Fruit fly (Drosophila melanogaster) whole organism, wandering third instar larva: ENCODE measurements around the gene PIG-K.

ENCODE experiments used
- Abd-B ChIP-seq: fragments of >200 bp; optimal IDR thresholded peaks from 2 replicates; lab custom pipeline; 2017; ENCODE audit warnings: missing biosample characterization, missing genetic modification characterization
- CG32264 ChIP-seq: fragments of 200-800 bp; sonication (Bioruptor generic); optimal IDR thresholded peaks from 2 replicates; lab custom pipeline; 2016; ENCODE audit warnings: missing biosample characterization, missing genetic modification characterization
- CrebA ChIP-seq: fragments of 200-800 bp; sonication (Bioruptor generic); optimal IDR thresholded peaks from 2 replicates; lab custom pipeline; 2016; ENCODE audit warnings: missing biosample characterization, mild to moderate bottlenecking, missing genetic modification characterization, borderline replicate concordance
- Dfd ChIP-seq: fragments of >200 bp; optimal IDR thresholded peaks from 2 replicates; lab custom pipeline; 2017; ENCODE audit warnings: missing biosample characterization, missing genetic modification characterization
- Dif ChIP-seq: fragments of 200-275, 200-300 bp; sonication (Bioruptor generic); optimal IDR thresholded peaks from 2 replicates; lab custom pipeline; 2018; ENCODE audit warnings: missing biosample characterization, missing genetic modification characterization; ENCODE audit not compliant: partially characterized antibody
- GATAd ChIP-seq: sonication (Bioruptor generic); optimal IDR thresholded peaks from 2 replicates; lab custom pipeline; 2016; ENCODE audit warnings: missing biosample characterization, missing genetic modification characterization
- HLH106 ChIP-seq: fragments of 200-800 bp; optimal IDR thresholded peaks from 3 replicates; lab custom pipeline; 2019; ENCODE audit warnings: missing biosample characterization, mild to moderate bottlenecking, missing genetic modification characterization, moderate library complexity
- Hr83 ChIP-seq: fragments of 200-300 bp; sonication (Bioruptor generic); optimal IDR thresholded peaks from 2 replicates; lab custom pipeline; 2016; ENCODE audit warnings: missing biosample characterization, mild to moderate bottlenecking, missing genetic modification characterization, moderate library complexity; ENCODE audit not compliant: poor library complexity, severe bottlenecking
- Jra ChIP-seq: sonication (Bioruptor generic); optimal IDR thresholded peaks from 2 replicates; lab custom pipeline; 2016; ENCODE audit warnings: missing biosample characterization, missing genetic modification characterization
- Mio ChIP-seq: sonication (Bioruptor generic); optimal IDR thresholded peaks from 2 replicates; lab custom pipeline; 2016; ENCODE audit warnings: missing biosample characterization, missing genetic modification characterization
- Myc ChIP-seq: fragments of >200 bp; optimal IDR thresholded peaks from 2 replicates; lab custom pipeline; 2017
- N ChIP-seq: fragments of >200 bp; optimal IDR thresholded peaks from 2 replicates; lab custom pipeline; 2018; ENCODE audit warnings: missing biosample characterization, missing external identifiers, missing genetic modification characterization
- OdsH ChIP-seq: fragments of 200-800 bp; sonication (Bioruptor generic); optimal IDR thresholded peaks from 2 replicates; lab custom pipeline; 2016; ENCODE audit warnings: missing biosample characterization, mild to moderate bottlenecking, missing genetic modification characterization
- Rel ChIP-seq, 2 experiments: fragments of 200-800 bp; sonication (Bioruptor generic) in 1 of 2; optimal IDR thresholded peaks; 2 replicates in 1 of 2; 3 replicates in 1 of 2; lab custom pipeline; 2016 to 2019; ENCODE audit warnings: mild to moderate bottlenecking in 2 of 2, missing biosample characterization in 2 of 2, missing genetic modification characterization in 2 of 2, moderate library complexity in 1 of 2
- Vsx2 ChIP-seq: fragments of 200-300, 225-300 bp; sonication (Bioruptor generic); optimal IDR thresholded peaks from 2 replicates; lab custom pipeline; 2018; ENCODE audit warnings: missing biosample characterization, missing genetic modification characterization; ENCODE audit not compliant: partially characterized antibody
- br ChIP-seq: fragments of 200-800 bp; sonication (Bioruptor generic); optimal IDR thresholded peaks from 2 replicates; lab custom pipeline; 2016; ENCODE audit warnings: missing biosample characterization, missing genetic modification characterization
- brk ChIP-seq: fragments of 200-800 bp; sonication (Bioruptor generic); optimal IDR thresholded peaks from 2 replicates; lab custom pipeline; 2016; ENCODE audit warnings: missing biosample characterization, mild to moderate bottlenecking, missing genetic modification characterization
- dmrt93B ChIP-seq: fragments of 200-800 bp; sonication (Bioruptor generic); optimal IDR thresholded peaks from 2 replicates; lab custom pipeline; 2018; ENCODE audit warnings: missing biosample characterization, mild to moderate bottlenecking, missing genetic modification characterization
- ey ChIP-seq: fragments of 200-800 bp; sonication (Bioruptor generic); optimal IDR thresholded peaks from 2 replicates; lab custom pipeline; 2016; ENCODE audit warnings: missing biosample characterization, missing genetic modification characterization
- foxo ChIP-seq, 2 experiments: fragments of 200-800 bp; sonication (Bioruptor generic); optimal IDR thresholded peaks; 2 replicates in 1 of 2; 3 replicates in 1 of 2; lab custom pipeline; 2016 to 2017; ENCODE audit warnings: missing biosample characterization in 2 of 2, missing genetic modification characterization in 2 of 2
- fru ChIP-seq: fragments of 200-800 bp; sonication (Bioruptor generic); optimal IDR thresholded peaks from 3 replicates; lab custom pipeline; 2016; ENCODE audit warnings: missing biosample characterization, mild to moderate bottlenecking, missing genetic modification characterization
- h ChIP-seq: fragments of 200-800 bp; sonication (Bioruptor generic); optimal IDR thresholded peaks from 3 replicates; lab custom pipeline; 2016; ENCODE audit warnings: missing biosample characterization, mild to moderate bottlenecking, missing genetic modification characterization
- jim ChIP-seq: fragments of 175-275, 200-325 bp; sonication (Bioruptor generic); optimal IDR thresholded peaks from 2 replicates; lab custom pipeline; 2016; ENCODE audit warnings: missing biosample characterization, mild to moderate bottlenecking, missing genetic modification characterization
- pan ChIP-seq: fragments of >200 bp; optimal IDR thresholded peaks from 2 replicates; lab custom pipeline; 2017
- psq ChIP-seq: fragments of 200-800 bp; sonication (Bioruptor generic); optimal IDR thresholded peaks from 3 replicates; lab custom pipeline; 2017; ENCODE audit warnings: missing biosample characterization, mild to moderate bottlenecking, missing genetic modification characterization, moderate library complexity
- sv ChIP-seq: fragments of 200-800 bp; sonication (Bioruptor generic); optimal IDR thresholded peaks from 3 replicates; lab custom pipeline; 2016; ENCODE audit warnings: missing biosample characterization, missing genetic modification characterization
- usp ChIP-seq: fragments of >200 bp; optimal IDR thresholded peaks from 2 replicates; lab custom pipeline; 2017; ENCODE audit warnings: missing biosample characterization, missing genetic modification characterization
- woc ChIP-seq: sonication (Bioruptor generic); optimal IDR thresholded peaks from 2 replicates; lab custom pipeline; 2016; ENCODE audit warnings: missing biosample characterization, mild to moderate bottlenecking, missing genetic modification characterization

The PIG-K gene

dm6 chrX:2036800-2037488, 27.8 kb upstream of the PIG-K start:
- TF ChIP-seq HLH106 (peak; percentile 5), woc (peak; percentile 50), jim (GFP tag; lab: Kevin White, UChicago) (no peak), usp (GFP tag; lab: Kevin White, UChicago) (no peak), Rel (GFP tag; optimal IDR thresholded peaks at IDR 0.05; lab: Kevin White, UChicago) (no peak), Rel (tag; optimal IDR thresholded peaks at IDR 0.05; lab: Kevin White, UChicago) (no peak), foxo (GFP tag; optimal IDR thresholded peaks at IDR 0.05; lab: Kevin White, UChicago) (peak in 1 of 2 experiments; percentile 14), h (GFP tag; lab: Kevin White, UChicago) (no peak), psq (GFP tag; lab: Kevin White, UChicago) (peak; percentile 11), fru (GFP tag; lab: Kevin White, UChicago) (peak; percentile 40), br (GFP tag; lab: Kevin White, UChicago) (peak; percentile 10)

- no peak for TF ChIP-seq Rel (GFP tag; optimal IDR thresholded peaks at IDR 0.05; lab: Kevin White, UChicago)
- TF ChIP-seq Rel (tag; optimal IDR thresholded peaks at IDR 0.05; lab: Kevin White, UChicago) = no peak
- TF ChIP-seq sv (GFP tag; lab: Kevin White, UChicago) = no peak
- TF ChIP-seq Vsx2 = no peak
- no peak for TF ChIP-seq dmrt93B (GFP tag; lab: Kevin White, UChicago)
- no peak for TF ChIP-seq h (GFP tag; lab: Kevin White, UChicago)
- TF ChIP-seq Dif (GFP tag; lab: Kevin White, UChicago) = no peak
- no peak for TF ChIP-seq Myc (lab: Kevin White, UChicago)
- TF ChIP-seq fru (GFP tag; lab: Kevin White, UChicago) = no peak
These were observed 27.2 kb upstream of the PIG-K start for dm6 chrX:2036383-2036782.

- TF ChIP-seq usp (GFP tag; lab: Kevin White, UChicago) (no peak), psq (GFP tag; lab: Kevin White, UChicago) (peak; percentile 7), Rel (GFP tag; optimal IDR thresholded peaks at IDR 0.05; lab: Kevin White, UChicago) (no peak), Rel (tag; optimal IDR thresholded peaks at IDR 0.05; lab: Kevin White, UChicago) (peak; percentile 2), h (GFP tag; lab: Kevin White, UChicago) (no peak), woc (no peak), ey (GFP tag; lab: Kevin White, UChicago) (no peak), CrebA (no peak), Dif (GFP tag; lab: Kevin White, UChicago) (no peak), pan (lab: Kevin White, UChicago) (no peak), Myc (lab: Kevin White, UChicago) (no peak), br (GFP tag; lab: Kevin White, UChicago) (peak; percentile 16), Jra (no peak), jim (GFP tag; lab: Kevin White, UChicago) (no peak), foxo (GFP tag; optimal IDR thresholded peaks at IDR 0.05; lab: Kevin White, UChicago) (no peak), fru (GFP tag; lab: Kevin White, UChicago) (no peak), OdsH (GFP tag; lab: Kevin White, UChicago) (no peak), brk (GFP tag; lab: Kevin White, UChicago) (no peak), dmrt93B (GFP tag; lab: Kevin White, UChicago) (no peak)
These were observed 23.8 kb upstream of the PIG-K start for dm6 chrX:2032821-2033436.

- TF ChIP-seq Abd-B (GFP tag; lab: Kevin White, UChicago) (no peak), Dfd (GFP tag; lab: Kevin White, UChicago) (no peak), pan (lab: Kevin White, UChicago) (no peak)
These were observed 23.1 kb upstream of the PIG-K start for dm6 chrX:2032160-2032801.

dm6 chrX:2031308-2031707, 22.1 kb upstream of the PIG-K start:
- TF ChIP-seq N (GFP tag; lab: Kevin White, UChicago) (no peak), brk (GFP tag; lab: Kevin White, UChicago) (no peak), fru (GFP tag; lab: Kevin White, UChicago) (no peak)

- TF ChIP-seq ey (GFP tag; lab: Kevin White, UChicago) (no peak), usp (GFP tag; lab: Kevin White, UChicago) (no peak), br (GFP tag; lab: Kevin White, UChicago) (no peak), CG32264 (GFP tag; lab: Kevin White, UChicago) (no peak), sv (GFP tag; lab: Kevin White, UChicago) (no peak), h (GFP tag; lab: Kevin White, UChicago) (no peak), Dfd (GFP tag; lab: Kevin White, UChicago) (no peak), OdsH (GFP tag; lab: Kevin White, UChicago) (no peak), CrebA (no peak), Abd-B (GFP tag; lab: Kevin White, UChicago) (no peak), Mio (GFP tag; lab: Kevin White, UChicago) (no peak), woc (no peak), GATAd (GFP tag; lab: Kevin White, UChicago) (no peak), pan (lab: Kevin White, UChicago) (no peak), Hr83 (GFP tag; lab: Kevin White, UChicago) (no peak)
These were observed 15.7 kb upstream of the PIG-K start for dm6 chrX:2024819-2025218.
